Fruit fly (Drosophila melanogaster) whole organism, adult: ENCODE measurements around the gene nompC.

Source experiments
- CG11617 ChIP-seq: fragments of 200-800 bp; sonication (Bioruptor generic); optimal IDR thresholded peaks from 2 replicates; lab custom pipeline; 2017; ENCODE audit warnings: mild to moderate bottlenecking, missing biosample characterization, missing genetic modification reagents, missing genetic modification characterization
- CG12768 ChIP-seq: fragments of 200-800 bp; sonication (Bioruptor generic); optimal IDR thresholded peaks from 2 replicates; lab custom pipeline; 2017; ENCODE audit warnings: missing biosample characterization, missing genetic modification characterization, mild to moderate bottlenecking, moderate library complexity, missing genetic modification reagents
- CG14711 ChIP-seq: fragments of 200-800 bp; sonication (Bioruptor generic); optimal IDR thresholded peaks from 2 replicates; lab custom pipeline; 2018; ENCODE audit warnings: missing biosample characterization, mild to moderate bottlenecking, missing genetic modification characterization, moderate library complexity
- CG1620 ChIP-seq: fragments of 200-800 bp; sonication (Bioruptor generic); optimal IDR thresholded peaks from 2 replicates; lab custom pipeline; 2016; ENCODE audit warnings: missing biosample characterization, missing genetic modification characterization
- CG33017 ChIP-seq: fragments of 200-800 bp; sonication (Bioruptor generic); optimal IDR thresholded peaks from 2 replicates; lab custom pipeline; 2018; ENCODE audit warnings: missing biosample characterization, mild to moderate bottlenecking, missing genetic modification characterization, moderate library complexity
- CG5204 ChIP-seq: fragments of 200-800 bp; sonication (Bioruptor generic); optimal IDR thresholded peaks from 2 replicates; lab custom pipeline; 2016; ENCODE audit warnings: missing biosample characterization, missing genetic modification characterization
- CG7045 ChIP-seq: fragments of 200-800 bp; sonication (Bioruptor generic); optimal IDR thresholded peaks from 2 replicates; lab custom pipeline; 2017; ENCODE audit warnings: missing biosample characterization, mild to moderate bottlenecking, missing genetic modification characterization
- CG7101 ChIP-seq: fragments of 200-800 bp; sonication (Bioruptor generic); optimal IDR thresholded peaks from 2 replicates; lab custom pipeline; 2018; ENCODE audit warnings: missing biosample characterization, mild to moderate bottlenecking, missing genetic modification characterization, moderate library complexity
- Clk ChIP-seq: fragments of 200-800 bp; sonication (Bioruptor generic); optimal IDR thresholded peaks from 2 replicates; lab custom pipeline; 2017; ENCODE audit warnings: missing biosample characterization, missing genetic modification characterization
- Crg-1 ChIP-seq: fragments of 200-800 bp; sonication (Bioruptor generic); optimal IDR thresholded peaks from 2 replicates; lab custom pipeline; 2016; ENCODE audit warnings: missing biosample characterization, missing genetic modification characterization
- Hr96 ChIP-seq: fragments of 200-800 bp; sonication (Bioruptor generic); optimal IDR thresholded peaks from 2 replicates; lab custom pipeline; 2016; ENCODE audit warnings: missing biosample characterization, missing genetic modification characterization
- Mnt ChIP-seq: fragments of 200-800 bp; sonication (Bioruptor generic); optimal IDR thresholded peaks from 2 replicates; lab custom pipeline; 2016; ENCODE audit warnings: missing biosample characterization, mild to moderate bottlenecking, missing genetic modification characterization
- bab1 ChIP-seq: fragments of 200-800 bp; sonication (Bioruptor generic); optimal IDR thresholded peaks from 3 replicates; lab custom pipeline; 2019; ENCODE audit warnings: missing biosample characterization, mild to moderate bottlenecking, missing genetic modification characterization, moderate library complexity
- cic ChIP-seq: fragments of 200-800 bp; sonication (Bioruptor generic); optimal IDR thresholded peaks from 2 replicates; lab custom pipeline; 2017; ENCODE audit warnings: missing biosample characterization, mild to moderate bottlenecking, missing genetic modification characterization, moderate library complexity
- cnc ChIP-seq, 2 experiments: fragments of >200 bp; optimal IDR thresholded peaks; 2 replicates each; lab custom pipeline; 2017
- kay ChIP-seq: fragments of 200-800 bp; sonication (Bioruptor generic); peaks from one replicate; lab custom pipeline; 2016; ENCODE audit warnings: missing biosample characterization, missing genetic modification characterization, borderline replicate concordance
- ovo ChIP-seq: fragments of 200-800 bp; sonication (Bioruptor generic); optimal IDR thresholded peaks from 2 replicates; lab custom pipeline; 2016; ENCODE audit warnings: missing biosample characterization, missing genetic modification characterization
- pad ChIP-seq: fragments of 200-800 bp; sonication (Bioruptor generic); optimal IDR thresholded peaks from 3 replicates; lab custom pipeline; 2017; ENCODE audit warnings: missing biosample characterization, missing genetic modification characterization, mild to moderate bottlenecking, moderate library complexity, missing genetic modification reagents
- tj ChIP-seq: fragments of 200-800 bp; sonication (Bioruptor generic); optimal IDR thresholded peaks from 3 replicates; lab custom pipeline; 2017; ENCODE audit warnings: missing biosample characterization, mild to moderate bottlenecking, missing genetic modification characterization, moderate library complexity
- toe ChIP-seq: fragments of 200-800 bp; sonication (Bioruptor generic); optimal IDR thresholded peaks from 2 replicates; lab custom pipeline; 2016; ENCODE audit warnings: missing biosample characterization, missing genetic modification characterization

The nompC gene

DNA sequence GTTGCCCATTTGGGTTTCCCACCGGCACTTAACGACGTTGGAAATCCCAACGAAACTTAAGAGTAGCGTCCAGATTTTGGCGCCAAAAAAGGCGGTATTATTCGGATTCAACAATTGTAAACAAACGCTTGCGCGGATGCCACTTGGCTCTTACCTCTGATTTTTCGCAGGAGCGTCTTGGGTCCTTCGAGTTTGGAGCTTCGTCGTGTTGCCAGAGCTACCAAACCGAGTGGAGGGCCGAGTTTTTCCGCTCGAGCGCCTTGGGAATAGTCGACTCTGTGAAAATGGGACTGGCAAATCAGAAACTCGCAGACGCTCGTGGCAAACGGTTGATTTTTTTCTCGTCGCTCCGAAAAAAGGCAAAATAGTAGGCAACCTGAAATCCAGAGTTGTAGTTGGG is at the start of gene nompC:
Gene nompC (plus strand): TSS at position 301 of the 400 bp plus-strand sequence.
- TF ChIP-seq CG12768 (GFP tag; lab: Kevin White, UChicago) (no peak), Clk (GFP tag; lab: Kevin White, UChicago) (no peak), CG7101 (tag; lab: Kevin White, UChicago) (no peak), kay (no peak), ovo (GFP tag; lab: Kevin White, UChicago) (no peak), CG7045 (GFP tag; lab: Kevin White, UChicago) (no peak), bab1 (GFP tag; lab: Kevin White, UChicago) (no peak)

DNA sequence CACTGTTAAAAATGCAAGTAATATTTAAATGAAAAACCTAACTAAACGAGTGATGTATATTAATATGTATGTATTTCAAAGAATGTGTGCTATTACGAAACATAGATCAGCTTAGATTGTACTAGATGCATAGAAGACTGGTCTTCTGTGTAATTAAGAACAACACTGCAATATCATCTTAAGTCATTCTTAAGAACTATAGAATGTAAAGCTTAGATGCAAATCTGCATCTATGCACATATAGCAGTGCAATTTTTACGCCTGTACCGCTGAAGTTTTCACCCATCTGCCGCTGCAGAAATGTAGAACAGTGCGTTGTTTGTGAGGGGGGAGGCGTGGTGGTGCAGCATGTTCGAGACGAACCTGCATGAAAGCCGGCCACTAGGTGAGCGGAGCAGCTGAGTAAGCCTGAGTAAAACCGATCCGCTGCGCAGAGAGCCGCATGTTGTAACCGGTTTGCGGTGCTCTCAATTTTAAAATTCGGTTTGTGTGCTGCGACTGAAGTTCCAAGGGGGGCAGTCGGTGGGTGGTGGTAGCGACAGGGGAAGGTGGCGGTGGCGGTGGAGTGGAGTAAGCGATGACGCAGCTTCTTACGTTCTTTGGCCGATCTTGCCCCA is 49.2 kb upstream of the nompC start:
- TF ChIP-seq cnc (optimal IDR thresholded peaks at IDR 0.05; lab: Kevin White, UChicago) (no peak), CG33017 (no peak), tj (peak; percentile 54), CG12768 (GFP tag; lab: Kevin White, UChicago) (no peak), Mnt (no peak), Crg-1 (no peak)

dm6 chr2L:5297289-5297960 is 48.6 kb upstream of the nompC start:
- peak; percentile 37 for TF ChIP-seq kay
- no peak for TF ChIP-seq CG7101 (tag; lab: Kevin White, UChicago)

- TF ChIP-seq CG12768 (GFP tag; lab: Kevin White, UChicago): no peak
- TF ChIP-seq tj: peak; percentile 70
Measured at dm6 chr2L:5297961-5298311, 48.1 kb upstream of the nompC start.

DNA sequence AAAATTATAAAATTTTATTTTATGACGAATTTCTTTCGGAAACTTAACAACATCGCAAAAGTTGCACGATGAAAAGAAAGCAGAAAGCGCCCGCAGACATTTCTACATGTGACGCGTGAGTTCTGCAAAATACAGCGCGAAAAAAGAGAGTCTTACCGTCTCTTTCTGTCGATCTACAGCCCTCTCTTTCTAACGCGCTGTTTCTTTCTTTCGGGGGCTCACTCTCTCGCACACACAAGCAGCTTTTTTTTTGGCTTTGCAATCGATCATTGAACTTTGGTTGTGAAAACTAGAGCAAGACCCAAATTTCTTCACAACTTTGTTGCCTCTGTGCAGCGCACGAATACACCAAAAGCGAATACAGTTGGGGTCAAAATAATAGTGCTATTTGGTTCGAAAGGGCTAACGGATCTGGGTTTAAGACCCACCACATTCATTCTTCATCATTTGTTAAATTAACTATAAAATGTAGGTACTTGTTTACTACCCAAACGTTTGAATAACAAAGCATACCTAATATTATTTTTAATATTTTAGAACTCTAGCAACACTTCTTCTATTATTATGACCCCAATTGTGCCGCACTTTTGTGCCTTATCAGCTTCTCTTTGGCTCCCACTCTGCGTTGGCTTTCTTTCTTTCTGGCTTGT is 46.9 kb upstream of the nompC start:
- TF ChIP-seq Crg-1 (peak; percentile 54), ovo (GFP tag; lab: Kevin White, UChicago) (peak; percentile 14), bab1 (GFP tag; lab: Kevin White, UChicago) (peak; percentile 80), CG11617 (GFP tag; lab: Kevin White, UChicago) (peak; percentile 69), Clk (GFP tag; lab: Kevin White, UChicago) (no peak), cnc (optimal IDR thresholded peaks at IDR 0.05; lab: Kevin White, UChicago) (no peak), Mnt (peak; percentile 3), CG1620 (peak; percentile 37), toe (GFP tag; lab: Kevin White, UChicago) (no peak), CG7045 (GFP tag; lab: Kevin White, UChicago) (peak; percentile 15), CG33017 (peak; percentile 74), cic (GFP tag; lab: Kevin White, UChicago) (no peak), CG5204 (GFP tag; lab: Kevin White, UChicago) (peak; percentile 10), CG14711 (tag; lab: Kevin White, UChicago) (peak; percentile 75), pad (GFP tag; lab: Kevin White, UChicago) (peak; percentile 31), Hr96 (GFP tag; lab: Kevin White, UChicago) (no peak), tj (peak; percentile 86), CG12768 (GFP tag; lab: Kevin White, UChicago) (peak; percentile 7), CG7101 (tag; lab: Kevin White, UChicago) (peak; percentile 81), kay (no peak)

dm6 chr2L:5299628-5299986 is 46.4 kb upstream of the nompC start:
- TF ChIP-seq cic (GFP tag; lab: Kevin White, UChicago): peak; percentile 17
- TF ChIP-seq CG5204 (GFP tag; lab: Kevin White, UChicago): no peak

- TF ChIP-seq CG33017 (no peak), CG7101 (tag; lab: Kevin White, UChicago) (no peak), bab1 (GFP tag; lab: Kevin White, UChicago) (no peak), CG14711 (tag; lab: Kevin White, UChicago) (no peak), pad (GFP tag; lab: Kevin White, UChicago) (no peak), CG11617 (GFP tag; lab: Kevin White, UChicago) (no peak), kay (no peak), Hr96 (GFP tag; lab: Kevin White, UChicago) (no peak), CG1620 (no peak), Crg-1 (no peak), Clk (GFP tag; lab: Kevin White, UChicago) (no peak), ovo (GFP tag; lab: Kevin White, UChicago) (no peak), CG12768 (GFP tag; lab: Kevin White, UChicago) (no peak)
Measured at dm6 chr2L:5300237-5300668, 45.7 kb upstream of the nompC start.
